Fruit fly (Drosophila melanogaster) whole organism, embryonic: ENCODE data around the gene MED15.

Experiments
- Antp ChIP-seq: fragments of 200-800 bp; sonication (Bioruptor generic); optimal IDR thresholded peaks from 3 replicates; lab custom pipeline; 2016; ENCODE audit warnings: missing biosample characterization, missing genetic modification characterization
- BEAF-32 ChIP-seq: fragments of 200-800 bp; sonication (Bioruptor generic); optimal IDR thresholded peaks from 3 replicates; lab custom pipeline; 2017; ENCODE audit warnings: missing biosample characterization, missing genetic modification characterization, mild to moderate bottlenecking, moderate library complexity, missing genetic modification reagents
- Bteb2 ChIP-seq: fragments of 200-800 bp; sonication (Bioruptor generic); optimal IDR thresholded peaks from 2 replicates; lab custom pipeline; 2016; ENCODE audit warnings: missing biosample characterization, missing genetic modification characterization
- CG10431 ChIP-seq: fragments of 200-800 bp; sonication (Bioruptor generic); optimal IDR thresholded peaks from 3 replicates; lab custom pipeline; 2018; ENCODE audit warnings: missing biosample characterization, mild to moderate bottlenecking, missing genetic modification characterization
- CG13296 ChIP-seq: fragments of 200-800 bp; sonication (Bioruptor generic); optimal IDR thresholded peaks from 3 replicates; lab custom pipeline; 2018; ENCODE audit warnings: missing biosample characterization, mild to moderate bottlenecking, missing genetic modification characterization
- CG14014 ChIP-seq: fragments of 200-800 bp; sonication (Bioruptor generic); IDR thresholded peaks from 2 replicates; pipeline ENCODE4 v1.3.6; 2022; ENCODE audit warnings: missing biosample characterization, missing genetic modification characterization
- CG15073 ChIP-seq: fragments of 200-800 bp; sonication (Bioruptor generic); optimal IDR thresholded peaks from 2 replicates; lab custom pipeline; 2016; ENCODE audit warnings: missing biosample characterization, missing genetic modification characterization
- CG1602 ChIP-seq: fragments of 200-800 bp; sonication (Bioruptor generic); optimal IDR thresholded peaks from 3 replicates; lab custom pipeline; 2016; ENCODE audit warnings: missing biosample characterization, missing genetic modification characterization
- CG17385 ChIP-seq: fragments of 200-800 bp; sonication (Bioruptor generic); optimal IDR thresholded peaks from 3 replicates; lab custom pipeline; 2018; ENCODE audit warnings: missing biosample characterization, mild to moderate bottlenecking, missing genetic modification characterization
- CG18476 ChIP-seq: fragments of 200-800 bp; sonication (Bioruptor generic); optimal IDR thresholded peaks from 2 replicates; lab custom pipeline; 2016; ENCODE audit warnings: missing biosample characterization, mild to moderate bottlenecking, missing genetic modification characterization
- CG2712 ChIP-seq: fragments of 200-800 bp; optimal IDR thresholded peaks from 3 replicates; lab custom pipeline; 2019; ENCODE audit warnings: missing biosample characterization, mild to moderate bottlenecking, missing genetic modification characterization, moderate library complexity
- CG31441 ChIP-seq: fragments of 200-800 bp; sonication (Bioruptor generic); IDR thresholded peaks from 2 replicates; pipeline ENCODE4 v1.3.6; 2022; ENCODE audit warnings: missing biosample characterization, missing genetic modification characterization
- CG33557 ChIP-seq: fragments of 200-800 bp; sonication (Bioruptor generic); optimal IDR thresholded peaks from 2 replicates; lab custom pipeline; 2019; ENCODE audit warnings: missing biosample characterization, mild to moderate bottlenecking, missing genetic modification characterization, moderate library complexity
- CG34376 ChIP-seq: fragments of 200-800 bp; sonication (Bioruptor generic); optimal IDR thresholded peaks from 2 replicates; lab custom pipeline; 2018; ENCODE audit warnings: missing biosample characterization, mild to moderate bottlenecking, missing genetic modification characterization
- CG4328 ChIP-seq: fragments of 200-800 bp; sonication (Bioruptor generic); optimal IDR thresholded peaks from 3 replicates; lab custom pipeline; 2017; ENCODE audit warnings: missing biosample characterization, missing genetic modification reagents, missing genetic modification characterization
- CG5245 ChIP-seq: fragments of 200-800 bp; sonication (Bioruptor generic); optimal IDR thresholded peaks from 3 replicates; lab custom pipeline; 2016; ENCODE audit warnings: missing biosample characterization, missing genetic modification characterization
- CG9727 ChIP-seq: fragments of 200-800 bp; sonication (Bioruptor generic); optimal IDR thresholded peaks from 3 replicates; lab custom pipeline; 2017; ENCODE audit warnings: missing biosample characterization, mild to moderate bottlenecking, missing genetic modification characterization
- Camta ChIP-seq: fragments of 200-800 bp; sonication (Bioruptor generic); optimal IDR thresholded peaks from 2 replicates; lab custom pipeline; 2016; ENCODE audit warnings: missing biosample characterization, missing genetic modification characterization
- Dp ChIP-seq: fragments of 200-800 bp; sonication (Bioruptor generic); optimal IDR thresholded peaks from 2 replicates; lab custom pipeline; 2018; ENCODE audit warnings: missing biosample characterization, mild to moderate bottlenecking, missing genetic modification characterization, moderate library complexity
- Dref ChIP-seq: fragments of 200-800 bp; sonication (Bioruptor generic); IDR thresholded peaks from 2 replicates; pipeline ENCODE4 v1.3.6; 2022; ENCODE audit warnings: missing biosample characterization, missing genetic modification characterization
- Fer3 ChIP-seq: fragments of 200-800 bp; sonication (Bioruptor generic); optimal IDR thresholded peaks from 2 replicates; lab custom pipeline; 2018; ENCODE audit warnings: missing biosample characterization, mild to moderate bottlenecking, missing genetic modification characterization, moderate library complexity
- Hmx ChIP-seq: fragments of 200-800 bp; sonication (Bioruptor generic); optimal IDR thresholded peaks from 2 replicates; lab custom pipeline; 2016; ENCODE audit warnings: missing biosample characterization, missing genetic modification characterization
- Hr3 ChIP-seq: fragments of 200-800 bp; sonication (Bioruptor generic); optimal IDR thresholded peaks from 3 replicates; lab custom pipeline; 2016; ENCODE audit warnings: missing biosample characterization, missing genetic modification characterization
- Jarid2 ChIP-seq: fragments of 200-800 bp; sonication (Bioruptor generic); optimal IDR thresholded peaks from 3 replicates; lab custom pipeline; 2017; ENCODE audit warnings: mild to moderate bottlenecking, missing biosample characterization, missing genetic modification reagents, missing genetic modification characterization
- Lhr ChIP-seq: fragments of 200-800 bp; sonication (Bioruptor generic); optimal IDR thresholded peaks from 3 replicates; lab custom pipeline; 2017; ENCODE audit warnings: mild to moderate bottlenecking, missing biosample characterization, missing genetic modification reagents, missing genetic modification characterization
- Mrtf ChIP-seq: fragments of 200-800 bp; sonication (Bioruptor generic); IDR thresholded peaks from 3 replicates; pipeline ENCODE4 v1.3.6; 2022; ENCODE audit warnings: missing biosample characterization, missing genetic modification characterization
- NC2α ChIP-seq: fragments of 200-800 bp; sonication (Bioruptor generic); optimal IDR thresholded peaks from 2 replicates; lab custom pipeline; 2016; ENCODE audit warnings: missing biosample characterization, missing genetic modification characterization
- Vsx1 ChIP-seq: fragments of 200-800 bp; sonication (Bioruptor generic); optimal IDR thresholded peaks from 2 replicates; lab custom pipeline; 2017; ENCODE audit warnings: missing biosample characterization, mild to moderate bottlenecking, missing genetic modification characterization, missing genetic modification reagents
- ara ChIP-seq: fragments of 200-800 bp; sonication (Bioruptor generic); IDR thresholded peaks from 2 replicates; pipeline ENCODE4 v1.3.6; 2022; ENCODE audit warnings: missing biosample characterization, missing genetic modification characterization
- bowl ChIP-seq: fragments of 200-800 bp; sonication (Bioruptor generic); IDR thresholded peaks from 2 replicates; pipeline ENCODE4 v1.3.6; 2022; ENCODE audit warnings: missing biosample characterization, missing genetic modification characterization
- caup ChIP-seq: fragments of 200-800 bp; sonication (Bioruptor generic); optimal IDR thresholded peaks from 3 replicates; lab custom pipeline; 2017; ENCODE audit warnings: missing biosample characterization, mild to moderate bottlenecking, missing genetic modification characterization, moderate library complexity; ENCODE audit not compliant: severe bottlenecking
- cwo ChIP-seq: fragments of 200-800 bp; sonication (Bioruptor generic); optimal IDR thresholded peaks from 3 replicates; lab custom pipeline; 2017; ENCODE audit warnings: missing biosample characterization, missing genetic modification characterization, mild to moderate bottlenecking, moderate library complexity, missing genetic modification reagents
- dmrt11E ChIP-seq: fragments of 200-800 bp; sonication (Bioruptor generic); optimal IDR thresholded peaks from 3 replicates; lab custom pipeline; 2018; ENCODE audit warnings: missing biosample characterization, mild to moderate bottlenecking, missing genetic modification characterization, moderate library complexity
- ham ChIP-seq: fragments of 200-800 bp; sonication (Bioruptor generic); IDR thresholded peaks from 2 replicates; pipeline ENCODE4 v1.3.6; 2022; ENCODE audit warnings: missing biosample characterization, missing genetic modification characterization
- hbn ChIP-seq: fragments of 200-800 bp; sonication (Bioruptor generic); IDR thresholded peaks from 2 replicates; pipeline ENCODE4 v1.3.6; 2022; ENCODE audit warnings: missing biosample characterization, missing genetic modification characterization; ENCODE audit not compliant: partially characterized antibody
- insv ChIP-seq, 2 experiments: fragments of 200-800 bp; sonication (Bioruptor generic); optimal IDR thresholded peaks; 3 replicates each; lab custom pipeline; 2016 to 2018; ENCODE audit warnings: missing biosample characterization in 2 of 2, missing genetic modification characterization in 2 of 2
- inv ChIP-seq: fragments of 200-800 bp; sonication (Bioruptor generic); IDR thresholded peaks from 2 replicates; pipeline ENCODE4 v1.3.6; 2022; ENCODE audit warnings: missing biosample characterization, missing genetic modification characterization; ENCODE audit not compliant: partially characterized antibody
- jigr1 ChIP-seq: fragments of 200-800 bp; sonication (Bioruptor generic); IDR thresholded peaks from 3 replicates; pipeline ENCODE4 v1.3.6; 2022; ENCODE audit warnings: missing biosample characterization, missing genetic modification characterization
- lbe ChIP-seq: fragments of 200-800 bp; sonication (Bioruptor generic); optimal IDR thresholded peaks from 2 replicates; lab custom pipeline; 2016; ENCODE audit warnings: missing biosample characterization, mild to moderate bottlenecking, missing genetic modification characterization
- mam ChIP-seq: fragments of 200-800 bp; sonication (Bioruptor generic); optimal IDR thresholded peaks from 3 replicates; lab custom pipeline; 2016; ENCODE audit warnings: missing biosample characterization, missing genetic modification characterization
- pan ChIP-seq, 4 experiments: fragments of >200 bp in 3 of 4; fragments of 200-800 bp in 1 of 4; sonication (Bioruptor generic) in 1 of 4; optimal IDR thresholded peaks in 3 of 4; IDR thresholded peaks in 1 of 4; 2 replicates each; pipeline versions ENCODE4 v1.3.6 to Lab custom; 2017 to 2022; ENCODE audit warnings: missing biosample characterization in 2 of 4, missing genetic modification characterization in 2 of 4, mixed read lengths in 1 of 4
- phol ChIP-seq: fragments of 200-800 bp; sonication (Bioruptor generic); optimal IDR thresholded peaks from 3 replicates; lab custom pipeline; 2018; ENCODE audit warnings: missing biosample characterization, mild to moderate bottlenecking, missing genetic modification characterization, moderate library complexity
- sc ChIP-seq, 3 experiments: fragments of >200 bp in 2 of 3; fragments of 200-800 bp in 1 of 3; sonication (Bioruptor generic) in 1 of 3; optimal IDR thresholded peaks; 2 replicates in 2 of 3; 3 replicates in 1 of 3; lab custom pipeline; 2017; ENCODE audit warnings: mild to moderate bottlenecking in 1 of 3, missing biosample characterization in 1 of 3, missing genetic modification characterization in 1 of 3, missing genetic modification reagents in 1 of 3
- tap ChIP-seq: fragments of 200-800 bp; optimal IDR thresholded peaks from 3 replicates; lab custom pipeline; 2019; ENCODE audit warnings: missing biosample characterization, mild to moderate bottlenecking, missing genetic modification characterization, moderate library complexity
- trem ChIP-seq: fragments of 200-800 bp; optimal IDR thresholded peaks from 3 replicates; lab custom pipeline; 2019; ENCODE audit warnings: missing biosample characterization, mild to moderate bottlenecking, missing genetic modification characterization, moderate library complexity
- ttk ChIP-seq: fragments of 200-800 bp; sonication (Bioruptor generic); IDR thresholded peaks from 2 replicates; pipeline ENCODE4 v2.1.2; 2022; ENCODE audit warnings: missing biosample characterization, missing genetic modification characterization
- wek ChIP-seq: fragments of 200-800 bp; sonication (Bioruptor generic); optimal IDR thresholded peaks from 3 replicates; lab custom pipeline; 2018; ENCODE audit warnings: missing biosample characterization, mild to moderate bottlenecking, missing genetic modification characterization, moderate library complexity
- yki ChIP-seq: fragments of >200 bp; optimal IDR thresholded peaks from 3 replicates; lab custom pipeline; 2018

MED15 gene

DNA sequence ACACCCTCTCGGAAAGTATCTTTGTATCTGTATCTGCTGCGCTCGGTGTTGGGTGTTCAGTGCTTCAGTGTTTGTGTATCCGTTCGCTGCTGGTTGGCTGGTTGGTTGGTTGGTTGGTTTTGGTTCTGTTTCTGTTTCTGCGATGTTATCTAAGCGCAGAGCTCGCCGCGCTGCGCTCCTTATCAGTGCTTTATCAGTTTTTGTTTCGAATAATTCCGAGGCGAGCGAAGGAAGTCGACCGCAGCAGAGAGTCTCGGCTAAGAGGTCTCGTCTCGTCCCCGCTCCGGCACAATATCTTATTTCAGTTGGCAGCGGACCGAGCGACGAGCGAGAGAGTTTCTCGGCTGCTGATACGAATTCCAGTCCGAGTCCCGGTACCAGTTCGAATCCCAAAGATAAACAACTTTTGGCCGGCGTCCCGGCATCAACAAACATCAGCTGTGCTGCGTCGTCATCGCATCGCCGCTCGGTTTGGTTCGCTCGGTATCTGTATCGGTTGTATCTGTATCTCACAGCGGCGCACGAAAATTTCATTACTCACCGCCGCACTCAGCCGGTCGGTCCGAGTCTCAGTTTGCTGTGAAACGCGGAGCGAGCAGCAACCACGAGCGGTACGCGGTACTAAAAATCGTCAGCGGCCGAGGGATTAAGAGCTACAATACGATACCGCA is 50.5 kb downstream of the MED15 start (continued):
- TF ChIP-seq CG33557 (peak; percentile 28), CG31441 (GFP tag; lab: Robert Waterston, UW) (no peak), CG4328 (GFP tag; lab: Kevin White, UChicago) (no peak), insv (GFP tag; optimal IDR thresholded peaks at IDR 0.05; lab: Kevin White, UChicago) (peak in 1 of 2 experiments; percentile 86), dmrt11E (tag; lab: Kevin White, UChicago) (no peak), hbn (GFP tag; lab: Robert Waterston, UW) (peak; percentile 52; the same call in 1 of the 2 replicates), Jarid2 (peak; percentile 98), trem (peak; percentile 45), jigr1 (GFP tag; lab: Robert Waterston, UW) (no peak), tap (peak; percentile 1), NC2α (no peak), CG15073 (GFP tag; lab: Kevin White, UChicago) (no peak), CG9727 (GFP tag; lab: Kevin White, UChicago) (peak; percentile 48), ara (GFP tag; lab: Robert Waterston, UW) (no peak), lbe (GFP tag; lab: Kevin White, UChicago) (peak; percentile 49), Hr3 (GFP tag; lab: Kevin White, UChicago) (no peak), Dref (GFP tag; lab: Robert Waterston, UW) (no peak), BEAF-32 (GFP tag; lab: Kevin White, UChicago) (no peak), Camta (GFP tag; lab: Kevin White, UChicago) (peak; percentile 1), Hmx (GFP tag; lab: Kevin White, UChicago) (no peak), Dp (GFP tag; lab: Kevin White, UChicago) (no peak), mam (GFP tag; lab: Kevin White, UChicago) (no peak), Vsx1 (GFP tag; lab: Kevin White, UChicago) (no peak), ham (no peak), inv (no peak; the same call in 1 of the 2 replicates), CG18476 (GFP tag; lab: Kevin White, UChicago) (no peak), CG10431 (GFP tag; lab: Kevin White, UChicago) (no peak), Mrtf (GFP tag; lab: Robert Waterston, UW) (no peak), CG17385 (GFP tag; lab: Kevin White, UChicago) (peak; percentile 42), CG5245 (GFP tag; lab: Kevin White, UChicago) (no peak), CG13296 (GFP tag; lab: Kevin White, UChicago) (peak; percentile 16), pan (optimal IDR thresholded peaks at IDR 0.05; lab: Kevin White, UChicago) (no peak), pan (GFP tag; optimal IDR thresholded peaks at IDR 0.05 in 1 of 2, IDR thresholded peaks at IDR 0.05 in 1 of 2) (peak in 1 of 2 experiments; percentile 24), CG34376 (GFP tag; lab: Kevin White, UChicago) (peak; percentile 89), CG14014 (no peak; the same call in 1 of the 2 replicates), bowl (GFP tag; lab: Robert Waterston, UW) (no peak), cwo (GFP tag; lab: Kevin White, UChicago) (peak; percentile 49), ttk (no peak), sc (optimal IDR thresholded peaks at IDR 0.05; lab: Kevin White, UChicago) (no peak), sc (GFP tag; optimal IDR thresholded peaks at IDR 0.05; lab: Kevin White, UChicago) (no peak), phol (tag; lab: Kevin White, UChicago) (no peak), CG2712 (tag; lab: Kevin White, UChicago) (peak; percentile 48), Fer3 (no peak), Antp (GFP tag; lab: Kevin White, UChicago) (peak; percentile 40), wek (peak; percentile 29), CG1602 (GFP tag; lab: Kevin White, UChicago) (no peak), caup (GFP tag; lab: Kevin White, UChicago) (peak; percentile 22), yki (lab: Kevin White, UChicago) (no peak), Bteb2 (GFP tag; lab: Kevin White, UChicago) (no peak), Lhr (GFP tag; lab: Kevin White, UChicago) (no peak)
